Fruit fly (Drosophila melanogaster) whole organism, wandering third instar larva: ENCODE measurements around the gene CG4025.

Experiments
- CG9705 ChIP-seq: fragments of 200-800 bp; sonication (Bioruptor generic); optimal IDR thresholded peaks from 2 replicates; lab custom pipeline; 2018; ENCODE audit warnings: missing biosample characterization, mild to moderate bottlenecking, missing genetic modification characterization
- CrebA ChIP-seq: fragments of 200-800 bp; sonication (Bioruptor generic); optimal IDR thresholded peaks from 2 replicates; lab custom pipeline; 2016; ENCODE audit warnings: missing biosample characterization, mild to moderate bottlenecking, missing genetic modification characterization, borderline replicate concordance
- Dfd ChIP-seq: fragments of >200 bp; optimal IDR thresholded peaks from 2 replicates; lab custom pipeline; 2017; ENCODE audit warnings: missing biosample characterization, missing genetic modification characterization
- HLH106 ChIP-seq: fragments of 200-800 bp; optimal IDR thresholded peaks from 3 replicates; lab custom pipeline; 2019; ENCODE audit warnings: missing biosample characterization, mild to moderate bottlenecking, missing genetic modification characterization, moderate library complexity
- Hr83 ChIP-seq: fragments of 200-300 bp; sonication (Bioruptor generic); optimal IDR thresholded peaks from 2 replicates; lab custom pipeline; 2016; ENCODE audit warnings: missing biosample characterization, mild to moderate bottlenecking, missing genetic modification characterization, moderate library complexity; ENCODE audit not compliant: poor library complexity, severe bottlenecking
- Jra ChIP-seq: sonication (Bioruptor generic); optimal IDR thresholded peaks from 2 replicates; lab custom pipeline; 2016; ENCODE audit warnings: missing biosample characterization, missing genetic modification characterization
- Myc ChIP-seq: fragments of >200 bp; optimal IDR thresholded peaks from 2 replicates; lab custom pipeline; 2017
- N ChIP-seq: fragments of >200 bp; optimal IDR thresholded peaks from 2 replicates; lab custom pipeline; 2018; ENCODE audit warnings: missing biosample characterization, missing external identifiers, missing genetic modification characterization
- OdsH ChIP-seq: fragments of 200-800 bp; sonication (Bioruptor generic); optimal IDR thresholded peaks from 2 replicates; lab custom pipeline; 2016; ENCODE audit warnings: missing biosample characterization, mild to moderate bottlenecking, missing genetic modification characterization
- Sp1 ChIP-seq: fragments of 200-800 bp; sonication (Bioruptor generic); optimal IDR thresholded peaks from 3 replicates; lab custom pipeline; 2019; ENCODE audit warnings: missing biosample characterization, mild to moderate bottlenecking, missing genetic modification characterization, moderate library complexity
- Vsx2 ChIP-seq: fragments of 200-300, 225-300 bp; sonication (Bioruptor generic); optimal IDR thresholded peaks from 2 replicates; lab custom pipeline; 2018; ENCODE audit warnings: missing biosample characterization, missing genetic modification characterization; ENCODE audit not compliant: partially characterized antibody
- br ChIP-seq: fragments of 200-800 bp; sonication (Bioruptor generic); optimal IDR thresholded peaks from 2 replicates; lab custom pipeline; 2016; ENCODE audit warnings: missing biosample characterization, missing genetic modification characterization
- brk ChIP-seq: fragments of 200-800 bp; sonication (Bioruptor generic); optimal IDR thresholded peaks from 2 replicates; lab custom pipeline; 2016; ENCODE audit warnings: missing biosample characterization, mild to moderate bottlenecking, missing genetic modification characterization
- dl ChIP-seq, 2 experiments: fragments of 175-275, 200-275 bp in 1 of 2; fragments of 200-275 bp in 1 of 2; sonication (Bioruptor generic); optimal IDR thresholded peaks; lab custom pipeline; 2018; ENCODE audit warnings: mild to moderate bottlenecking in 2 of 2, missing biosample characterization in 2 of 2, missing genetic modification characterization in 2 of 2, moderate library complexity in 2 of 2; ENCODE audit not compliant: partially characterized antibody in 2 of 2, insufficient read depth in 1 of 2
- dmrt93B ChIP-seq: fragments of 200-800 bp; sonication (Bioruptor generic); optimal IDR thresholded peaks from 2 replicates; lab custom pipeline; 2018; ENCODE audit warnings: missing biosample characterization, mild to moderate bottlenecking, missing genetic modification characterization
- dsf ChIP-seq: sonication (Bioruptor generic); optimal IDR thresholded peaks from 2 replicates; lab custom pipeline; 2016; ENCODE audit warnings: missing biosample characterization, missing genetic modification characterization, borderline replicate concordance
- ey ChIP-seq: fragments of 200-800 bp; sonication (Bioruptor generic); optimal IDR thresholded peaks from 2 replicates; lab custom pipeline; 2016; ENCODE audit warnings: missing biosample characterization, missing genetic modification characterization
- foxo ChIP-seq, 2 experiments: fragments of 200-800 bp; sonication (Bioruptor generic); optimal IDR thresholded peaks; 2 replicates in 1 of 2; 3 replicates in 1 of 2; lab custom pipeline; 2016 to 2017; ENCODE audit warnings: missing biosample characterization in 2 of 2, missing genetic modification characterization in 2 of 2
- fru ChIP-seq: fragments of 200-800 bp; sonication (Bioruptor generic); optimal IDR thresholded peaks from 3 replicates; lab custom pipeline; 2016; ENCODE audit warnings: missing biosample characterization, mild to moderate bottlenecking, missing genetic modification characterization
- h ChIP-seq: fragments of 200-800 bp; sonication (Bioruptor generic); optimal IDR thresholded peaks from 3 replicates; lab custom pipeline; 2016; ENCODE audit warnings: missing biosample characterization, mild to moderate bottlenecking, missing genetic modification characterization
- jim ChIP-seq: fragments of 175-275, 200-325 bp; sonication (Bioruptor generic); optimal IDR thresholded peaks from 2 replicates; lab custom pipeline; 2016; ENCODE audit warnings: missing biosample characterization, mild to moderate bottlenecking, missing genetic modification characterization
- lola ChIP-seq: fragments of >200 bp; optimal IDR thresholded peaks from 2 replicates; lab custom pipeline; 2017; ENCODE audit warnings: missing biosample characterization, missing genetic modification characterization
- pan ChIP-seq: fragments of >200 bp; optimal IDR thresholded peaks from 2 replicates; lab custom pipeline; 2017
- psq ChIP-seq: fragments of 200-800 bp; sonication (Bioruptor generic); optimal IDR thresholded peaks from 3 replicates; lab custom pipeline; 2017; ENCODE audit warnings: missing biosample characterization, mild to moderate bottlenecking, missing genetic modification characterization, moderate library complexity
- rgr ChIP-seq: fragments of 200-800 bp; sonication (Bioruptor generic); optimal IDR thresholded peaks from 3 replicates; lab custom pipeline; 2016; ENCODE audit warnings: missing biosample characterization, mild to moderate bottlenecking, missing genetic modification characterization
- sage ChIP-seq: fragments of 200-800 bp; sonication (Bioruptor generic); optimal IDR thresholded peaks from 2 replicates; lab custom pipeline; 2016; ENCODE audit warnings: missing biosample characterization, mild to moderate bottlenecking, missing genetic modification characterization
- sv ChIP-seq: fragments of 200-800 bp; sonication (Bioruptor generic); optimal IDR thresholded peaks from 3 replicates; lab custom pipeline; 2016; ENCODE audit warnings: missing biosample characterization, missing genetic modification characterization
- usp ChIP-seq: fragments of >200 bp; optimal IDR thresholded peaks from 2 replicates; lab custom pipeline; 2017; ENCODE audit warnings: missing biosample characterization, missing genetic modification characterization
- woc ChIP-seq: sonication (Bioruptor generic); optimal IDR thresholded peaks from 2 replicates; lab custom pipeline; 2016; ENCODE audit warnings: missing biosample characterization, mild to moderate bottlenecking, missing genetic modification characterization

CG4025 gene

dm6 chrX:2061849-2062248, 14.9 kb upstream of the CG4025 start, which contains the start of gene Sik2:
TSS of gene Sik2 (minus strand) at chrX:2061915.
- TF ChIP-seq jim (no peak), br (GFP tag; lab: Kevin White, UChicago) (no peak), OdsH (GFP tag; lab: Kevin White, UChicago) (no peak), dmrt93B (GFP tag; lab: Kevin White, UChicago) (no peak), Vsx2 (GFP tag; lab: Kevin White, UChicago) (no peak), HLH106 (no peak), ey (GFP tag; lab: Kevin White, UChicago) (no peak)

- TF ChIP-seq foxo (GFP tag; optimal IDR thresholded peaks at IDR 0.05; lab: Kevin White, UChicago) (no peak), Myc (lab: Kevin White, UChicago) (peak; percentile 83), br (GFP tag; lab: Kevin White, UChicago) (no peak), HLH106 (no peak), Sp1 (peak; percentile 6), lola (GFP tag; lab: Kevin White, UChicago) (no peak), sage (GFP tag; lab: Kevin White, UChicago) (no peak), woc (GFP tag; lab: Kevin White, UChicago) (peak; percentile 58), fru (peak; percentile 2), h (GFP tag; lab: Kevin White, UChicago) (peak; percentile 29), ey (GFP tag; lab: Kevin White, UChicago) (no peak), jim (no peak), Hr83 (no peak)
Observed at dm6 chrX:2065073-2065472, 11.7 kb upstream of the CG4025 start, which contains the start of gene CG4281. TSS of gene CG4281 (minus strand) at chrX:2065142.

dm6 chrX:2066259-2066658, 10.5 kb upstream of the CG4025 start, which contains the start of gene CG14054:
TSS of gene CG14054 (minus strand) at chrX:2066359.
- no peak for TF ChIP-seq rgr (GFP tag; lab: Kevin White, UChicago)
- no peak for TF ChIP-seq ey (GFP tag; lab: Kevin White, UChicago)
- no peak for TF ChIP-seq dmrt93B (GFP tag; lab: Kevin White, UChicago)
- TF ChIP-seq Dfd (GFP tag; lab: Kevin White, UChicago) = no peak
- no peak for TF ChIP-seq lola (GFP tag; lab: Kevin White, UChicago)
- no peak for TF ChIP-seq dl (GFP tag; optimal IDR thresholded peaks at IDR 0.05; lab: Kevin White, UChicago; ENCODE audit: insufficient read depth in 1 of 2, partially characterized antibody in 2 of 2)
- TF ChIP-seq br (GFP tag; lab: Kevin White, UChicago) = no peak
- no peak for TF ChIP-seq N (GFP tag; lab: Kevin White, UChicago)
- TF ChIP-seq sage (GFP tag; lab: Kevin White, UChicago) = no peak
- TF ChIP-seq foxo (GFP tag; optimal IDR thresholded peaks at IDR 0.05; lab: Kevin White, UChicago) = no peak
- TF ChIP-seq woc (GFP tag; lab: Kevin White, UChicago) = no peak
- TF ChIP-seq psq (GFP tag; lab: Kevin White, UChicago) = no peak
- no peak for TF ChIP-seq brk (GFP tag; lab: Kevin White, UChicago)
- TF ChIP-seq CrebA (GFP tag; lab: Kevin White, UChicago) = no peak
- no peak for TF ChIP-seq jim
- TF ChIP-seq HLH106 = no peak
- no peak for TF ChIP-seq dsf (GFP tag; lab: Kevin White, UChicago)

dm6 chrX:2068292-2068691, 8.5 kb upstream of the CG4025 start, which contains the start of gene CG4194:
TSS of gene CG4194 (plus strand) at chrX:2068592.
- TF ChIP-seq Sp1 (no peak), pan (lab: Kevin White, UChicago) (no peak), dsf (GFP tag; lab: Kevin White, UChicago) (no peak), foxo (GFP tag; optimal IDR thresholded peaks at IDR 0.05; lab: Kevin White, UChicago) (no peak), Vsx2 (GFP tag; lab: Kevin White, UChicago) (no peak), br (GFP tag; lab: Kevin White, UChicago) (no peak), CG9705 (GFP tag; lab: Kevin White, UChicago) (no peak), sage (GFP tag; lab: Kevin White, UChicago) (no peak), brk (GFP tag; lab: Kevin White, UChicago) (no peak), Jra (no peak), fru (no peak), OdsH (GFP tag; lab: Kevin White, UChicago) (no peak), usp (GFP tag; lab: Kevin White, UChicago) (no peak), sv (no peak), rgr (GFP tag; lab: Kevin White, UChicago) (no peak), N (GFP tag; lab: Kevin White, UChicago) (no peak)
